Worm (Caenorhabditis elegans): ENCODE measurements around the gene Y53F4B.36.

- TF ChIP-seq nhr-77 (tag; optimal IDR thresholded peaks at IDR 0.05) (no peak), nhr-76 (tag; optimal IDR thresholded peaks at IDR 0.05) (no peak), unc-86 (tag; optimal IDR thresholded peaks at IDR 0.05) (no peak), skn-1 (tag; optimal IDR thresholded peaks at IDR 0.05) (no peak), pag-3 (tag; optimal IDR thresholded peaks at IDR 0.05; ENCODE audit: borderline replicate concordance, insufficient read depth) (no peak), sup-37 (GFP tag; optimal IDR thresholded peaks at IDR 0.05) (no peak), ama-1 (optimal IDR thresholded peaks at IDR 0.05) (no peak), ztf-11 (tag; optimal IDR thresholded peaks at IDR 0.05) (no peak), aha-1 (tag; optimal IDR thresholded peaks at IDR 0.05) (no peak), sox-4 (tag; optimal IDR thresholded peaks at IDR 0.05) (no peak), mdl-1 (tag; optimal IDR thresholded peaks at IDR 0.05) (no peak), ceh-82 (tag; optimal IDR thresholded peaks at IDR 0.05) (no peak), zag-1 (tag; optimal IDR thresholded peaks at IDR 0.05) (no peak)
Measured at ce11 chrII:15148442-15148841, 27.3 kb upstream of the Y53F4B.36 start.

All from whole organism, L1 larva.